Worm (Caenorhabditis elegans): ENCODE data around the gene F54H5.14.

ce11 chrII:6654284-6654683, 29.1 kb upstream of the F54H5.14 start, which contains the start of gene T19D12.9:
- TF ChIP-seq unc-62 (GFP tag; optimal IDR thresholded peaks at IDR 0.05) (no peak), egl-27 (tag; optimal IDR thresholded peaks at IDR 0.05) (no peak)

Measured in whole organism, L3 larva.